Worm (Caenorhabditis elegans) whole organism, L3 larva: ENCODE measurements around the gene F11D11.3.

Experiments
- ama-1 ChIP-seq: fragments of 150-350 bp; optimal IDR thresholded peaks from 2 replicates; lab custom pipeline; 2018
- daf-12 ChIP-seq: fragments of 150-350 bp; optimal IDR thresholded peaks from 2 replicates; lab custom pipeline; 2014; ENCODE audit warnings: missing biosample characterization, missing genetic modification reagents, missing genetic modification characterization
- nhr-11 ChIP-seq: fragments of 150-350 bp; optimal IDR thresholded peaks from 2 replicates; lab custom pipeline; 2014; ENCODE audit warnings: missing biosample characterization, missing genetic modification characterization

DNA sequence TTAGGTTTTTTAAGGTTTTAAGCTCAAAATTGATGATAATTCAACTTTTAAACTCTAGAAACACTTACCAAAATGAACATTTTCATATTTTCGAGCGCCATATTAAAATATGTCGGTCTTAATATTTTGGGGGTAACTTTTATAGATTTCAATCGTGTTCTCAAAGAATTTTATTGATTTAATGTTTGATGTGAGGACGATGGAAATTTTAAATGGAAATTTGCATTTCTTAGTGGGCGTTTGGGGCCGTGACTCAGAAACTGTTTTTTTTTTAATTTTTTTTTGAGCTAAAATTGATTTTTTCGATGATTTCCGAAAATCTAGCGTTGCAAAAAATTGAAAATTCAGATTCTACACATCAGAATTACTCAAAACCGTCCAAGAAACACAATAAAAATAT, 43.2 kb upstream of the F11D11.3 start, which contains the start of gene C54E10.10:
- TF ChIP-seq ama-1 (lab: Kevin White, UChicago) = no peak
- TF ChIP-seq nhr-11 = no peak
- TF ChIP-seq daf-12 (tag; lab: Kevin White, UChicago) = no peak
